Fruit fly (Drosophila melanogaster): ENCODE data around the gene CG42449.
A peak's percentile ranks its signal among the peaks of the same experiment; 100 is the strongest.

DNA sequence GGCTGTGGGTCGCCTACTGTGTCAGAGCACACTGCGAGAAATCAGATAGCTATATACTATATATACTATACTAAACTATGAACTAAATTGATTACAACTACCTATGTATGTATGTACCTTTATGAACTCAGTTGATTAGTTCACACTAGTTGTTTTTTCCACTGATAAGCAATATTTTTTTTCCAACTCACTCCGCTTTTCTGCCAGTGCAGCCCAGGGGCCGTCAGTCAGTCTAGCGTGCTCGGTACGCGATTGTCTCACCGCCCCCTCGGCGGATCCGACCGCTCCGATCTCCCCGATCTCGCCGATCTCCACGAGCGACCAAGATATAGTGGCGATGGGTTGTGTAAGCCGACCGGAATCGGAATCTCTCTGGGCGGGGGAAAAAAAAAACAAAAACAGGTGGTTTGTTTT lies 22.9 kb downstream of the CG42449 start:
- TF ChIP-seq Hr78 (GFP tag; optimal IDR thresholded peaks at IDR 0.05): no peak
- no peak for TF ChIP-seq psq (GFP tag; optimal IDR thresholded peaks at IDR 0.05)
- TF ChIP-seq brk (GFP tag; optimal IDR thresholded peaks at IDR 0.05): no peak
- TF ChIP-seq fru (GFP tag; optimal IDR thresholded peaks at IDR 0.05): no peak
- TF ChIP-seq ey (GFP tag; optimal IDR thresholded peaks at IDR 0.05): peak; percentile 8
- TF ChIP-seq lola (GFP tag; optimal IDR thresholded peaks at IDR 0.05): no peak
- no peak for TF ChIP-seq jim (GFP tag; optimal IDR thresholded peaks at IDR 0.05)
- no peak for TF ChIP-seq dmrt93B (GFP tag; optimal IDR thresholded peaks at IDR 0.05)
- no peak for TF ChIP-seq OdsH (GFP tag; optimal IDR thresholded peaks at IDR 0.05)
- no peak for TF ChIP-seq pan (optimal IDR thresholded peaks at IDR 0.05)
- no peak for TF ChIP-seq Dfd (GFP tag; optimal IDR thresholded peaks at IDR 0.05)
- peak; percentile 53 for TF ChIP-seq h (GFP tag; optimal IDR thresholded peaks at IDR 0.05)
- TF ChIP-seq woc (GFP tag; optimal IDR thresholded peaks at IDR 0.05): no peak
- TF ChIP-seq usp (GFP tag; optimal IDR thresholded peaks at IDR 0.05): no peak
